Worm (Caenorhabditis elegans) whole organism, young adult: ENCODE data around the gene ceh-38.
A peak's percentile ranks its signal among the peaks of the same experiment; 100 is the strongest.

Source experiments
- cebp-2 ChIP-seq: fragments of 200-800 bp; sonication (Bioruptor generic); IDR thresholded peaks from 2 replicates; pipeline ENCODE4 v1.3.6; 2022; ENCODE audit warnings: missing genetic modification characterization, missing compliant biosample characterization
- ceh-58 ChIP-seq: fragments of 200-800 bp; sonication (Bioruptor generic); IDR thresholded peaks from 2 replicates; pipeline ENCODE4 v1.3.6; 2022; ENCODE audit warnings: missing genetic modification characterization, missing compliant biosample characterization
- nfya-1 ChIP-seq: sonication (generic microtip); optimal IDR thresholded peaks from 2 replicates; lab custom pipeline; 2017; ENCODE audit warnings: antibody characterized with exemption, missing compliant biosample characterization, missing genetic modification characterization, borderline replicate concordance; ENCODE audit not compliant: insufficient read depth
- pha-4 ChIP-seq: fragments of 150-350 bp; sonication (generic microtip); optimal IDR thresholded peaks from 2 replicates; lab custom pipeline; 2014; ENCODE audit warnings: missing biosample characterization, missing genetic modification reagents, missing genetic modification characterization
- snpc-4 ChIP-seq, 5 experiments: fragments of 150-350 bp in 1 of 5; sonication (generic microtip) in 4 of 5; optimal IDR thresholded peaks; 2 replicates each; lab custom pipeline; 2014 to 2018; ENCODE audit warnings: missing genetic modification characterization in 5 of 5, missing biosample characterization in 3 of 5, antibody characterized with exemption in 2 of 5, mild to moderate bottlenecking in 2 of 5, missing compliant biosample characterization in 2 of 5, missing genotype in 2 of 5, moderate library complexity in 2 of 5, missing genetic modification reagents in 1 of 5

ce11 chrII:6972185-6972737 is 20.9 kb downstream of the ceh-38 start, which contains the start of gene art-1:
- TF ChIP-seq snpc-4 (GFP tag; optimal IDR thresholded peaks at IDR 0.05; lab: Kevin White, UChicago): no peak
- peak in 1 of 4 experiments; percentile 35 for TF ChIP-seq snpc-4 (tag; optimal IDR thresholded peaks at IDR 0.05; lab: Kevin White, UChicago)
- no peak for TF ChIP-seq pha-4 (tag; lab: Kevin White, UChicago)
- no peak for TF ChIP-seq ceh-58
- no peak for TF ChIP-seq nfya-1
- no peak for TF ChIP-seq cebp-2 (GFP tag; lab: Robert Waterston, UW)
